In genomic region chr3R:14990097-14990496, dm6 we compare ENCODE assay signal across 2 fruit fly cellular contexts.
A peak's percentile ranks its signal among the peaks of the same experiment; 100 is the strongest.
TF ChIP-seq lines count a peak whose summit lies in the region.

No protein-coding gene starts in this region.

- TF ChIP-seq CTCF in whole organism, embryonic (GFP tag; optimal IDR thresholded peaks at IDR 0.05; lab: Kevin White, UChicago) = no peak

TF ChIP-seq in whole organism, embryonic, 481 proteins besides CTCF, POLR2A, EP300 and RAD21:
- TF ChIP-seq CG2120 (GFP tag; optimal IDR thresholded peaks at IDR 0.05; lab: Kevin White, UChicago) (peak; percentile 39), gt (GFP tag; IDR thresholded peaks at IDR 0.05; lab: Robert Waterston, UW) (no peak), sens (GFP tag; lab: Kevin White, UChicago) (peak; percentile 50), tio (GFP tag; optimal IDR thresholded peaks at IDR 0.05; lab: Kevin White, UChicago) (peak; percentile 1), CG18599 (GFP tag; optimal IDR thresholded peaks at IDR 0.05; lab: Kevin White, UChicago) (peak; percentile 35), Ets65A (GFP tag; lab: Kevin White, UChicago) (peak; percentile 36), CG31441 (GFP tag; IDR thresholded peaks at IDR 0.05; lab: Robert Waterston, UW) (no peak), Hmr (GFP tag; optimal IDR thresholded peaks at IDR 0.05; lab: Kevin White, UChicago) (peak; percentile 18), lab (GFP tag; optimal IDR thresholded peaks at IDR 0.05; lab: Kevin White, UChicago) (peak; percentile 43)

TF ChIP-seq in whole organism, prepupa, 60 proteins besides CTCF, POLR2A, EP300 and RAD21:
- no peak for TF ChIP-seq CG9139 (GFP tag; optimal IDR thresholded peaks at IDR 0.05; lab: Kevin White, UChicago)
- no peak for TF ChIP-seq CG1621 (tag; optimal IDR thresholded peaks at IDR 0.05; lab: Kevin White, UChicago)
- peak; percentile 50 for TF ChIP-seq svp (GFP tag; lab: Kevin White, UChicago)
- peak; percentile 62 for TF ChIP-seq Eip78C (GFP tag; lab: Kevin White, UChicago)
- TF ChIP-seq CG31627 (GFP tag; optimal IDR thresholded peaks at IDR 0.05; lab: Kevin White, UChicago) = no peak
